Fruit fly (Drosophila melanogaster) whole organism, embryonic: ENCODE data around the gene r-l.

Experiments
- CG10267 ChIP-seq: fragments of 200-800 bp; sonication (Bioruptor generic); optimal IDR thresholded peaks from 2 replicates; lab custom pipeline; 2018; ENCODE audit warnings: missing biosample characterization, mild to moderate bottlenecking, missing genetic modification characterization, moderate library complexity
- CG10543 ChIP-seq: fragments of 200-800 bp; sonication (Bioruptor generic); optimal IDR thresholded peaks from 3 replicates; lab custom pipeline; 2017; ENCODE audit warnings: missing biosample characterization, mild to moderate bottlenecking, missing genetic modification characterization, moderate library complexity
- CG18599 ChIP-seq: fragments of 200-800 bp; sonication (Bioruptor generic); optimal IDR thresholded peaks from 3 replicates; lab custom pipeline; 2017; ENCODE audit warnings: missing biosample characterization, missing genetic modification characterization, mild to moderate bottlenecking, moderate library complexity, missing genetic modification reagents
- CG18764 ChIP-seq: fragments of 200-800 bp; sonication (Bioruptor generic); optimal IDR thresholded peaks from 3 replicates; lab custom pipeline; 2016; ENCODE audit warnings: missing biosample characterization, missing genetic modification characterization
- CG33557 ChIP-seq: fragments of 200-800 bp; sonication (Bioruptor generic); optimal IDR thresholded peaks from 2 replicates; lab custom pipeline; 2019; ENCODE audit warnings: missing biosample characterization, mild to moderate bottlenecking, missing genetic modification characterization, moderate library complexity
- Nf-YC ChIP-seq: fragments of 200-800 bp; optimal IDR thresholded peaks from 3 replicates; lab custom pipeline; 2019; ENCODE audit warnings: missing biosample characterization, mild to moderate bottlenecking, missing genetic modification characterization, moderate library complexity
- h ChIP-seq: fragments of >200 bp; optimal IDR thresholded peaks from 2 replicates; lab custom pipeline; 2017
- ken ChIP-seq: fragments of 200-800 bp; sonication (Bioruptor generic); IDR thresholded peaks from 3 replicates; pipeline ENCODE4 v1.3.6; 2022; ENCODE audit warnings: missing biosample characterization, missing genetic modification characterization
- klu ChIP-seq: fragments of 200-800 bp; sonication (Bioruptor generic); IDR thresholded peaks from 2 replicates; pipeline ENCODE4 v1.3.6; 2022; ENCODE audit warnings: missing biosample characterization, missing genetic modification characterization
- tll ChIP-seq, 2 experiments: fragments of 200-800 bp in 1 of 2; fragments of >200 bp in 1 of 2; sonication (Bioruptor generic) in 1 of 2; optimal IDR thresholded peaks; 2 replicates each; lab custom pipeline; 2017 to 2019; ENCODE audit warnings: missing biosample characterization in 2 of 2, missing genetic modification characterization in 2 of 2, mild to moderate bottlenecking in 1 of 2, moderate library complexity in 1 of 2

- TF ChIP-seq CG18764 (no peak), ken (GFP tag; lab: Robert Waterston, UW) (no peak), CG18599 (no peak), CG10543 (GFP tag; lab: Kevin White, UChicago) (no peak), Nf-YC (tag; lab: Kevin White, UChicago) (no peak), tll (GFP tag; optimal IDR thresholded peaks at IDR 0.05; lab: Kevin White, UChicago) (no peak), CG33557 (GFP tag; lab: Kevin White, UChicago) (no peak), klu (GFP tag; lab: Robert Waterston, UW) (no peak), h (lab: Kevin White, UChicago) (no peak), CG10267 (tag; lab: Kevin White, UChicago) (no peak)
Measured at dm6 chr3R:21023902-21024541, 49.1 kb downstream of the r-l start, which contains the start of gene peg.
